Fruit fly (Drosophila melanogaster) whole organism, embryonic: ENCODE results near the gene CG4593.

Source experiments
- Atf-2 ChIP-seq: fragments of 200-800 bp; sonication (Bioruptor generic); optimal IDR thresholded peaks from 2 replicates; lab custom pipeline; 2016; ENCODE audit warnings: missing biosample characterization, missing genetic modification characterization
- B-H2 ChIP-seq: fragments of 200-800 bp; sonication (Bioruptor generic); optimal IDR thresholded peaks from 2 replicates; lab custom pipeline; 2018; ENCODE audit warnings: missing biosample characterization, mild to moderate bottlenecking, missing genetic modification characterization
- CG10321 ChIP-seq: fragments of 200-800 bp; sonication (Bioruptor generic); IDR thresholded peaks from 2 replicates; pipeline ENCODE4 v1.3.6; 2022; ENCODE audit warnings: missing biosample characterization, missing genetic modification characterization
- CG10979 ChIP-seq: fragments of 200-800 bp; sonication (Bioruptor generic); optimal IDR thresholded peaks from 2 replicates; lab custom pipeline; 2018; ENCODE audit warnings: missing biosample characterization, mild to moderate bottlenecking, missing genetic modification characterization, moderate library complexity
- CG11247 ChIP-seq: fragments of 200-800 bp; sonication (Bioruptor generic); IDR thresholded peaks from 2 replicates; pipeline ENCODE4 v1.3.6; 2022; ENCODE audit warnings: missing biosample characterization, missing genetic modification characterization
- CG12942 ChIP-seq: fragments of 200-800 bp; sonication (Bioruptor generic); optimal IDR thresholded peaks from 3 replicates; lab custom pipeline; 2016; ENCODE audit warnings: missing biosample characterization, missing genetic modification characterization
- CG13624 ChIP-seq: fragments of 200-800 bp; sonication (Bioruptor generic); optimal IDR thresholded peaks from 2 replicates; lab custom pipeline; 2016; ENCODE audit warnings: missing biosample characterization, missing genetic modification characterization
- CG14667 ChIP-seq: fragments of 200-800 bp; sonication (Bioruptor generic); IDR thresholded peaks from 2 replicates; pipeline ENCODE4 v1.3.6; 2022; ENCODE audit warnings: missing biosample characterization, missing genetic modification characterization
- CG31224 ChIP-seq: fragments of 200-800 bp; sonication (Bioruptor generic); IDR thresholded peaks from 2 replicates; pipeline ENCODE4 v1.3.6; 2022; ENCODE audit warnings: missing biosample characterization, missing genetic modification characterization
- CG3163 ChIP-seq: fragments of 200-800 bp; sonication (Bioruptor generic); optimal IDR thresholded peaks from 3 replicates; lab custom pipeline; 2016; ENCODE audit warnings: missing biosample characterization, missing genetic modification characterization
- CG42726 ChIP-seq: fragments of 200-800 bp; sonication (Bioruptor generic); IDR thresholded peaks from 2 replicates; pipeline ENCODE4 v1.3.6; 2022; ENCODE audit warnings: missing biosample characterization, missing genetic modification characterization; ENCODE audit not compliant: partially characterized antibody
- CG43689 ChIP-seq: fragments of 200-800 bp; sonication (Bioruptor generic); IDR thresholded peaks from 2 replicates; pipeline ENCODE4 v1.3.6; 2022; ENCODE audit warnings: missing biosample characterization, missing genetic modification characterization
- CG6175 ChIP-seq: fragments of 200-800 bp; sonication (Bioruptor generic); IDR thresholded peaks from 3 replicates; pipeline ENCODE4 v1.3.6; 2022; ENCODE audit warnings: missing biosample characterization, missing genetic modification characterization
- CG6654 ChIP-seq: fragments of 200-800 bp; sonication (Bioruptor generic); optimal IDR thresholded peaks from 2 replicates; lab custom pipeline; 2017; ENCODE audit warnings: missing biosample characterization, mild to moderate bottlenecking, missing genetic modification characterization
- CG8359 ChIP-seq: fragments of 200-800 bp; sonication (Bioruptor generic); optimal IDR thresholded peaks from 2 replicates; lab custom pipeline; 2017; ENCODE audit warnings: missing biosample characterization, mild to moderate bottlenecking, missing genetic modification characterization, borderline replicate concordance
- CG8388 ChIP-seq: fragments of 200-800 bp; sonication (Bioruptor generic); optimal IDR thresholded peaks from 2 replicates; lab custom pipeline; 2019; ENCODE audit warnings: missing biosample characterization, mild to moderate bottlenecking, missing genetic modification characterization, moderate library complexity
- CG8478 ChIP-seq: fragments of >200 bp; optimal IDR thresholded peaks from 2 replicates; lab custom pipeline; 2018
- CHES-1-like ChIP-seq: fragments of 200-800 bp; sonication (Bioruptor generic); optimal IDR thresholded peaks from 2 replicates; lab custom pipeline; 2016; ENCODE audit warnings: missing biosample characterization, missing genetic modification characterization
- Dp ChIP-seq: fragments of 200-800 bp; sonication (Bioruptor generic); optimal IDR thresholded peaks from 2 replicates; lab custom pipeline; 2018; ENCODE audit warnings: missing biosample characterization, mild to moderate bottlenecking, missing genetic modification characterization, moderate library complexity
- Ets97D ChIP-seq: fragments of 200-800 bp; sonication (Bioruptor generic); optimal IDR thresholded peaks from 3 replicates; lab custom pipeline; 2016; ENCODE audit warnings: missing biosample characterization, missing genetic modification characterization
- Hey ChIP-seq: fragments of 200-800 bp; sonication (Bioruptor generic); optimal IDR thresholded peaks from 3 replicates; lab custom pipeline; 2018; ENCODE audit warnings: missing biosample characterization, mild to moderate bottlenecking, missing genetic modification characterization
- Hsf ChIP-seq: fragments of 200-800 bp; sonication (Bioruptor generic); optimal IDR thresholded peaks from 3 replicates; lab custom pipeline; 2016; ENCODE audit warnings: missing biosample characterization, missing genetic modification characterization
- MTF-1 ChIP-seq: fragments of 200-800 bp; sonication (Bioruptor generic); optimal IDR thresholded peaks from 2 replicates; lab custom pipeline; 2018; ENCODE audit warnings: missing biosample characterization, mild to moderate bottlenecking, missing genetic modification characterization, borderline replicate concordance
- Med ChIP-seq: fragments of 200-800 bp; sonication (Bioruptor generic); peaks from one replicate; lab custom pipeline; 2016; ENCODE audit warnings: missing biosample characterization, missing genetic modification characterization, mild to moderate bottlenecking, inconsistent platforms, moderate library complexity
- Mes4 ChIP-seq: fragments of 200-800 bp; sonication (Bioruptor generic); optimal IDR thresholded peaks from 2 replicates; lab custom pipeline; 2016; ENCODE audit warnings: missing biosample characterization, missing genetic modification characterization
- Rfx ChIP-seq: fragments of 200-800 bp; sonication (Bioruptor generic); IDR thresholded peaks from 2 replicates; pipeline ENCODE4 v1.3.6; 2022; ENCODE audit warnings: missing biosample characterization, missing genetic modification characterization
- Side ChIP-seq: fragments of 200-800 bp; sonication (Bioruptor generic); optimal IDR thresholded peaks from 2 replicates; lab custom pipeline; 2016; ENCODE audit warnings: missing biosample characterization, missing genetic modification characterization
- Sry-β ChIP-seq: fragments of 200-800 bp; sonication (Bioruptor generic); optimal IDR thresholded peaks from 2 replicates; lab custom pipeline; 2018; ENCODE audit warnings: missing biosample characterization, mild to moderate bottlenecking, missing genetic modification characterization, moderate library complexity
- Sry-δ ChIP-seq: fragments of 200-800 bp; sonication (Bioruptor generic); optimal IDR thresholded peaks from 2 replicates; lab custom pipeline; 2016; ENCODE audit warnings: missing biosample characterization, missing genetic modification characterization
- ap ChIP-seq: fragments of 200-800 bp; sonication (Bioruptor generic); IDR thresholded peaks from 2 replicates; pipeline ENCODE4 v1.3.6; 2022; ENCODE audit warnings: missing biosample characterization, missing genetic modification characterization
- ase ChIP-seq: fragments of 200-800 bp; sonication (Bioruptor generic); IDR thresholded peaks from 3 replicates; pipeline ENCODE4 v1.3.6; 2022; ENCODE audit warnings: missing biosample characterization, missing genetic modification characterization
- bcd ChIP-seq: fragments of 200-800 bp; sonication (Bioruptor generic); optimal IDR thresholded peaks from 2 replicates; lab custom pipeline; 2017; ENCODE audit warnings: missing biosample characterization, mild to moderate bottlenecking, missing genetic modification characterization
- btn ChIP-seq: fragments of 200-800 bp; sonication (Bioruptor generic); optimal IDR thresholded peaks from 2 replicates; lab custom pipeline; 2016; ENCODE audit warnings: missing biosample characterization, missing genetic modification characterization
- cg ChIP-seq: fragments of 200-800 bp; sonication (Bioruptor generic); optimal IDR thresholded peaks from 3 replicates; lab custom pipeline; 2019; ENCODE audit warnings: missing biosample characterization, mild to moderate bottlenecking, missing genetic modification characterization, moderate library complexity
- da ChIP-seq: fragments of 200-800 bp; sonication (Bioruptor generic); optimal IDR thresholded peaks from 2 replicates; lab custom pipeline; 2016; ENCODE audit warnings: missing biosample characterization, missing genetic modification characterization
- dimm ChIP-seq: fragments of 200-800 bp; sonication (Bioruptor generic); IDR thresholded peaks from 2 replicates; pipeline ENCODE4 v1.3.6; 2022; ENCODE audit warnings: missing biosample characterization, missing genetic modification characterization
- exex ChIP-seq: fragments of 200-800 bp; sonication (Bioruptor generic); optimal IDR thresholded peaks from 4 replicates; lab custom pipeline; 2018; ENCODE audit warnings: missing biosample characterization, mild to moderate bottlenecking, missing genetic modification characterization, moderate library complexity
- gfzf ChIP-seq: fragments of 200-800 bp; sonication (Bioruptor generic); optimal IDR thresholded peaks from 2 replicates; lab custom pipeline; 2016; ENCODE audit warnings: missing biosample characterization, mild to moderate bottlenecking, missing genetic modification characterization, moderate library complexity
- insv ChIP-seq, 2 experiments: fragments of 200-800 bp; sonication (Bioruptor generic); optimal IDR thresholded peaks; 3 replicates each; lab custom pipeline; 2016 to 2018; ENCODE audit warnings: missing biosample characterization in 2 of 2, missing genetic modification characterization in 2 of 2
- inv ChIP-seq: fragments of 200-800 bp; sonication (Bioruptor generic); IDR thresholded peaks from 2 replicates; pipeline ENCODE4 v1.3.6; 2022; ENCODE audit warnings: missing biosample characterization, missing genetic modification characterization; ENCODE audit not compliant: partially characterized antibody
- ken ChIP-seq: fragments of 200-800 bp; sonication (Bioruptor generic); IDR thresholded peaks from 3 replicates; pipeline ENCODE4 v1.3.6; 2022; ENCODE audit warnings: missing biosample characterization, missing genetic modification characterization
- nom ChIP-seq: fragments of 200-800 bp; sonication (Bioruptor generic); optimal IDR thresholded peaks from 2 replicates; lab custom pipeline; 2017; ENCODE audit warnings: missing biosample characterization, missing genetic modification characterization, mild to moderate bottlenecking, moderate library complexity, missing genetic modification reagents
- ranshi ChIP-seq: fragments of 200-800 bp; sonication (Bioruptor generic); IDR thresholded peaks from 2 replicates; pipeline ENCODE4 v1.3.6; 2022; ENCODE audit warnings: missing biosample characterization, missing genetic modification characterization
- sna ChIP-seq: fragments of 200-800 bp; sonication (Bioruptor generic); IDR thresholded peaks from 2 replicates; pipeline ENCODE4 v1.3.6; 2022; ENCODE audit warnings: missing biosample characterization, missing genetic modification characterization; ENCODE audit not compliant: partially characterized antibody
- sqz ChIP-seq: fragments of 200-800 bp; sonication (Bioruptor generic); optimal IDR thresholded peaks from 3 replicates; lab custom pipeline; 2018; ENCODE audit warnings: missing biosample characterization, mild to moderate bottlenecking, missing genetic modification characterization
- ssp ChIP-seq: fragments of 200-800 bp; sonication (Bioruptor generic); IDR thresholded peaks from 2 replicates; pipeline ENCODE4 v1.3.6; 2022; ENCODE audit warnings: missing biosample characterization, missing genetic modification characterization
- tap ChIP-seq: fragments of 200-800 bp; optimal IDR thresholded peaks from 3 replicates; lab custom pipeline; 2019; ENCODE audit warnings: missing biosample characterization, mild to moderate bottlenecking, missing genetic modification characterization, moderate library complexity
- trh ChIP-seq: fragments of 200-800 bp; sonication (Bioruptor generic); optimal IDR thresholded peaks from 2 replicates; lab custom pipeline; 2016; ENCODE audit warnings: missing biosample characterization, missing genetic modification characterization
- zf30C ChIP-seq: fragments of 200-800 bp; sonication (Bioruptor generic); optimal IDR thresholded peaks from 3 replicates; lab custom pipeline; 2018; ENCODE audit warnings: missing biosample characterization, mild to moderate bottlenecking, missing genetic modification characterization

Gene CG4593

dm6 chrX:7013320-7014214 lies at the start of gene CG4593, which contains the start of gene CG3032 (continued):
- TF ChIP-seq btn (GFP tag; lab: Kevin White, UChicago) (no peak), CG8359 (GFP tag; lab: Kevin White, UChicago) (no peak), Dp (peak; percentile 28), CG12942 (GFP tag; lab: Kevin White, UChicago) (peak; percentile 70), Hey (tag; lab: Kevin White, UChicago) (no peak), ssp (GFP tag; lab: Robert Waterston, UW) (peak; percentile 76), CG13624 (GFP tag; lab: Kevin White, UChicago) (peak; percentile 67), Hsf (GFP tag; lab: Kevin White, UChicago) (peak; percentile 88), CG6654 (GFP tag; lab: Kevin White, UChicago) (peak; percentile 44), CG42726 (GFP tag; lab: Robert Waterston, UW) (no peak), CG8478 (lab: Kevin White, UChicago) (no peak), CHES-1-like (GFP tag; lab: Kevin White, UChicago) (peak; percentile 65), Sry-β (no peak), da (GFP tag; lab: Kevin White, UChicago) (no peak), CG14667 (GFP tag; lab: Robert Waterston, UW) (peak; percentile 81), sna (GFP tag; lab: Robert Waterston, UW) (no peak), Atf-2 (GFP tag; lab: Kevin White, UChicago) (peak; percentile 44), bcd (GFP tag; lab: Kevin White, UChicago) (peak; percentile 77), Side (GFP tag; lab: Kevin White, UChicago) (peak; percentile 62), gfzf (peak; percentile 78), ap (GFP tag; lab: Robert Waterston, UW) (peak; percentile 66), tap (tag; lab: Kevin White, UChicago) (peak; percentile 61), sqz (GFP tag; lab: Kevin White, UChicago) (peak; percentile 20), MTF-1 (GFP tag; lab: Kevin White, UChicago) (no peak), ase (GFP tag; lab: Robert Waterston, UW) (peak; percentile 86), B-H2 (peak; percentile 37), nom (GFP tag; lab: Kevin White, UChicago) (peak; percentile 66), ranshi (GFP tag; lab: Robert Waterston, UW) (peak; percentile 87; the same call in 1 of the 2 replicates), ken (GFP tag; lab: Robert Waterston, UW) (peak; percentile 91), trh (GFP tag; lab: Kevin White, UChicago) (peak; percentile 1), CG8388 (peak; percentile 61), Sry-δ (peak; percentile 73), CG10321 (GFP tag; lab: Robert Waterston, UW) (0 out of 2 replicates have a peak, but pooled peaks have one; percentile 49), CG6175 (GFP tag; lab: Robert Waterston, UW) (peak; percentile 82), Rfx (peak; percentile 92), CG31224 (peak; percentile 82), CG10979 (tag; lab: Kevin White, UChicago) (peak; percentile 60), inv (GFP tag; lab: Robert Waterston, UW) (no peak), CG3163 (peak; percentile 40), Ets97D (GFP tag; lab: Kevin White, UChicago) (peak; percentile 54), zf30C (GFP tag; lab: Kevin White, UChicago) (no peak), exex (tag; lab: Kevin White, UChicago) (peak; percentile 23), insv (GFP tag; optimal IDR thresholded peaks at IDR 0.05; lab: Kevin White, UChicago) (peak; percentile 87 to 98), Med (peak; percentile 95), CG43689 (GFP tag; lab: Robert Waterston, UW) (peak; percentile 70), cg (GFP tag; lab: Kevin White, UChicago) (no peak), dimm (GFP tag; lab: Robert Waterston, UW) (peak; percentile 68), Mes4 (GFP tag; lab: Kevin White, UChicago) (peak; percentile 25), CG11247 (GFP tag; lab: Robert Waterston, UW) (peak; percentile 87)
